Worm (Caenorhabditis elegans): ENCODE results near the gene ras-1.

ras-1 gene

DNA sequence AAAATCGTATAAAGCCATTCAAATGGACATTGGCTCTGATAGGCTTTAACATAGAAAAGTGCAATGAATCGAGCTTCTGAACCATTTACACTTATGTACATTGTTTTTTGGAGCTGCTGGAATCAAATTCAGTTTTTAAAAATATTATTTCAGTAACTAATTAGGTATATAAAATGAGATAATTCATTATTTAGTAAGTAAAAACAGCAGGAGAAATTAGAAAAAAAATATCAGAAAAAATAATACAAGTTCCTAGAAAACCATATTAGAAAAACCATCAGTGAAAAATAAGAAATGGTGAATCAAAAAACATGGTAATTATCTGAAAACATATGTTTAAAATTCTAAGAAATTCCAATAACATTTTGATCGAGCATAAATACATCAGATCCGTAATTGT is 45.6 kb upstream of the ras-1 start, which contains the start of gene F57G9.7:
TSS of gene F57G9.7 (minus strand) at position 101 of the 400 bp plus-strand sequence.
- TF ChIP-seq mxl-2 (GFP tag; conservative IDR thresholded peaks at IDR 0.05): no peak
- no peak for TF ChIP-seq ceh-20 (GFP tag; IDR thresholded peaks at IDR 0.05)
- TF ChIP-seq jun-1 (tag; optimal IDR thresholded peaks at IDR 0.05): no peak
- no peak for TF ChIP-seq daf-19 (GFP tag; conservative IDR thresholded peaks at IDR 0.05)
- no peak for TF ChIP-seq nhr-102 (tag; optimal IDR thresholded peaks at IDR 0.05)
- no peak for TF ChIP-seq nhr-11 (tag; optimal IDR thresholded peaks at IDR 0.05)
- TF ChIP-seq mxl-3 (GFP tag; optimal IDR thresholded peaks at IDR 0.05): no peak
- no peak for TF ChIP-seq vab-7 (GFP tag; IDR thresholded peaks at IDR 0.05)
- no peak for TF ChIP-seq cey-2 (tag; optimal IDR thresholded peaks at IDR 0.05; ENCODE audit: borderline replicate concordance, insufficient read depth)
- no peak for TF ChIP-seq ZK337.2 (GFP tag; IDR thresholded peaks at IDR 0.05)
- TF ChIP-seq unc-130 (GFP tag; optimal IDR thresholded peaks at IDR 0.05): no peak
- no peak for TF ChIP-seq lin-15B (tag; optimal IDR thresholded peaks at IDR 0.05)
- TF ChIP-seq rbr-2 (tag; optimal IDR thresholded peaks at IDR 0.05): no peak

DNA sequence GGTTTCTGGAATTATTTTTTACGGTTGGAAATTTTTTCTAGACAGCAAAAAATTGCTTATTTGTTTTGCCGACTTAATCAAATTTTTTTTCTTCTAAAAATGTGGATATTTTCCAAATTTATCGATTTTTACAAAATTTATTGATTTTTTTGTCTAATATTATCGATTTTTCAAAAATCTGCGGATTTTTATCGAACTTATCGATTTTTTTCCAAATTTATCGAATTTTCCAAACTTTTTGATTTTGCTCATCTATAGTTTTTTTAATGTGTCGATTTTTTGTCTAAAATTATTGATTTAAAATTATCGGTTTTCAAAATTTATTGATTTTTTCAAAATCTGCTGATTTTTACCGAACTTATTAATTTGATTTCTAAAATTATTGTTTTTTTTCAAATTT is 42.1 kb upstream of the ras-1 start:
- TF ChIP-seq ces-1 (GFP tag; optimal IDR thresholded peaks at IDR 0.05) (no peak), aha-1 (tag) (peak; percentile 68), hlh-30 (tag; optimal IDR thresholded peaks at IDR 0.05; ENCODE audit: insufficient read depth) (no peak), ceh-28 (tag; optimal IDR thresholded peaks at IDR 0.05) (peak; percentile 89), R02D3.7 (tag; optimal IDR thresholded peaks at IDR 0.05) (no peak), cey-2 (tag; optimal IDR thresholded peaks at IDR 0.05; ENCODE audit: borderline replicate concordance, insufficient read depth) (no peak)

DNA sequence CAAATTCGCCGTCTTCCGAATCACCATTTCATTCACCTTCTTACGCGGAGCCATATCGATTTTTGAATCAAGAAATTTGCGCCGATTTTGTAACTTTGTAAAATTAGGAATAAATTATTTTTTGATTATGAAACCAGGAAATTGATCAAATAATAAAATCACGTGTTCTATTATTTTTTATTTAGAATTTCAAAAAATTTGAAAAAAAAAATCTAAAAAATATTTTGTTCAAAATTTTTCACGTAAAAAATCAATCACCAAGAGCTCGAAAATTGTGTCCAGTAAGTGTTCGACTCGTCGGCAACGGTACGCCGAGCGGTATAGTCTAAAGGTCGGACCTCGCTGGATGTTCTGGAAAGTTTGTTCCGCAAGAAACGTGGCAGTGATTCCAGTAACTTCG is 41.6 kb upstream of the ras-1 start, which contains the start of gene Y57A10B.7:
TSS of gene Y57A10B.7 (minus strand) at position 101 of the 400 bp plus-strand sequence.
- no peak for TF ChIP-seq egl-43 (GFP tag; IDR thresholded peaks at IDR 0.05)
- TF ChIP-seq aly-2 (tag; optimal IDR thresholded peaks at IDR 0.05): no peak
- TF ChIP-seq ZK337.2 (GFP tag; IDR thresholded peaks at IDR 0.05): no peak

DNA sequence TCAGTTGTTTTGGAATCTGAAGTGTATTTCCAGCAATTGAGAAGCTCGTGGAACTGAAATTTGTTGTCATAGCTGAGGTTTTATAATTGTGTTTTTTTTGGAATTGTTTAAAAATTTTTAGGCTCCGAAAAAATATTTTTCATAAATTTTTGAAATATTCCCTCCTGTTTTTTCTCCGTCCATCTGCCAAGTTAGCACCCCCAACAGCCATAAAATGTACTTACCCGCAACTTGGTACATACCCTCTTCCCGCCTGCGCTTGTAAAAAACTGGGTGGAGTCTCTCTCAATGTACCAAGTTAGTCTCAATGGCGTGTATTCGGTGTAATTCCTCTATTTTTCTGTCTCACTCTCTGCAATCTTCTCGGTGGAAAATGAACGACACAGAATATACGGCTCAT is 37.7 kb upstream of the ras-1 start, which contains the start of gene Y57A10B.6:
TSS of gene Y57A10B.6 (plus strand) at position 301 of the 400 bp plus-strand sequence.
- TF ChIP-seq lin-29 (GFP tag; IDR thresholded peaks at IDR 0.05) (no peak), Y48G9A.11 (GFP tag; IDR thresholded peaks at IDR 0.05) (no peak), nhr-25 (tag; optimal IDR thresholded peaks at IDR 0.05; ENCODE audit: borderline replicate concordance, insufficient read depth) (no peak), ceh-28 (tag; optimal IDR thresholded peaks at IDR 0.05) (no peak), mep-1 (tag; optimal IDR thresholded peaks at IDR 0.05) (no peak), ztf-7 (tag; optimal IDR thresholded peaks at IDR 0.05) (no peak), R02D3.7 (tag; optimal IDR thresholded peaks at IDR 0.05) (no peak), daf-12 (tag; optimal IDR thresholded peaks at IDR 0.05) (no peak), madf-5 (GFP tag; IDR thresholded peaks at IDR 0.05) (no peak), ztf-11 (tag; optimal IDR thresholded peaks at IDR 0.05) (no peak), lsy-2 (tag; optimal IDR thresholded peaks at IDR 0.05) (no peak), F44E2.7 (GFP tag; IDR thresholded peaks at IDR 0.05) (no peak), nhr-6 (tag; optimal IDR thresholded peaks at IDR 0.05) (no peak), nhr-41 (GFP tag; IDR thresholded peaks at IDR 0.05) (no peak), nhr-10 (tag; optimal IDR thresholded peaks at IDR 0.05) (no peak), aly-2 (tag; optimal IDR thresholded peaks at IDR 0.05) (no peak), F26F4.8 (GFP tag; conservative IDR thresholded peaks at IDR 0.05) (no peak), dve-1 (tag; optimal IDR thresholded peaks at IDR 0.05; ENCODE audit: insufficient read depth) (no peak), ZK546.5 (tag; optimal IDR thresholded peaks at IDR 0.05) (no peak)

Data from whole organism, L4 larva.